Worm (Caenorhabditis elegans) whole organism, late embryonic: ENCODE data around the gene F19G12.3.

Source experiments
- C08G9.2 ChIP-seq: sonication (generic microtip); optimal IDR thresholded peaks from 2 replicates; lab custom pipeline; 2016; ENCODE audit warnings: mild to moderate bottlenecking, missing genetic modification characterization, moderate library complexity, missing compliant biosample characterization
- C38D4.7 ChIP-seq: fragments of 200-800 bp; sonication (Bioruptor generic); optimal IDR thresholded peaks from 2 replicates; lab custom pipeline; 2018; ENCODE audit warnings: mild to moderate bottlenecking, missing genetic modification characterization, moderate library complexity, missing compliant biosample characterization
- T23F11.4 ChIP-seq: fragments of 200-800 bp; sonication (Bioruptor generic); optimal IDR thresholded peaks from 2 replicates; lab custom pipeline; 2018; ENCODE audit warnings: mild to moderate bottlenecking, missing genetic modification characterization, missing compliant biosample characterization
- Y22D7AL.16 ChIP-seq: sonication (generic microtip); optimal IDR thresholded peaks from 2 replicates; lab custom pipeline; 2016; ENCODE audit warnings: missing genetic modification characterization, missing compliant biosample characterization
- ceh-30 ChIP-seq: fragments of 150-350 bp; optimal IDR thresholded peaks from 2 replicates; lab custom pipeline; 2014; ENCODE audit warnings: missing biosample characterization, missing genetic modification characterization
- ets-4 ChIP-seq: sonication (generic microtip); optimal IDR thresholded peaks from 2 replicates; lab custom pipeline; 2016; ENCODE audit warnings: missing genetic modification characterization, missing compliant biosample characterization
- fkh-10 ChIP-seq: fragments of 150-350 bp; optimal IDR thresholded peaks from 2 replicates; lab custom pipeline; 2014; ENCODE audit warnings: missing biosample characterization, missing genetic modification reagents, missing genetic modification characterization
- hlh-30 ChIP-seq: sonication (generic microtip); optimal IDR thresholded peaks from 2 replicates; lab custom pipeline; 2017; ENCODE audit warnings: antibody characterized with exemption, missing genetic modification characterization, missing compliant biosample characterization; ENCODE audit not compliant: insufficient read depth
- lim-6 ChIP-seq: sonication (generic microtip); optimal IDR thresholded peaks from 2 replicates; lab custom pipeline; 2016; ENCODE audit warnings: missing genetic modification characterization, missing compliant biosample characterization
- nhr-232 ChIP-seq: sonication (generic microtip); optimal IDR thresholded peaks from 2 replicates; lab custom pipeline; 2016; ENCODE audit warnings: missing genetic modification characterization, missing compliant biosample characterization
- npax-4 ChIP-seq: sonication (generic microtip); optimal IDR thresholded peaks from 2 replicates; lab custom pipeline; 2016; ENCODE audit warnings: missing genetic modification characterization, missing compliant biosample characterization
- odd-2 ChIP-seq: sonication (generic microtip); optimal IDR thresholded peaks from 2 replicates; lab custom pipeline; 2017; ENCODE audit warnings: antibody characterized with exemption, mild to moderate bottlenecking, missing genetic modification characterization, missing compliant biosample characterization
- pat-9 ChIP-seq: fragments of 200-800 bp; sonication (Bioruptor generic); optimal IDR thresholded peaks from 2 replicates; lab custom pipeline; 2018; ENCODE audit warnings: mild to moderate bottlenecking, missing genetic modification characterization, moderate library complexity, missing compliant biosample characterization
- sox-2 ChIP-seq: fragments of 200-800 bp; sonication (Bioruptor generic); IDR thresholded peaks from 2 replicates; pipeline ENCODE4 v1.3.6; 2022; ENCODE audit warnings: missing genetic modification reagents, missing genetic modification characterization, missing compliant biosample characterization
- syd-9 ChIP-seq: sonication (generic microtip); optimal IDR thresholded peaks from 2 replicates; lab custom pipeline; 2016; ENCODE audit warnings: mild to moderate bottlenecking, missing genetic modification characterization, moderate library complexity, missing compliant biosample characterization
- tbx-2 ChIP-seq: sonication (generic microtip); optimal IDR thresholded peaks from 2 replicates; lab custom pipeline; 2016; ENCODE audit warnings: missing genetic modification characterization, missing compliant biosample characterization
- unc-3 ChIP-seq, 2 experiments: fragments of 200-800 bp in 1 of 2; sonication (Bioruptor generic) in 1 of 2; sonication (generic microtip) in 1 of 2; conservative IDR thresholded peaks in 1 of 2; optimal IDR thresholded peaks in 1 of 2; 2 replicates each; pipeline versions ENCODE4 v1.3.6 to Lab custom; 2016 to 2022; ENCODE audit warnings: missing compliant biosample characterization in 2 of 2, missing genetic modification characterization in 2 of 2, missing genetic modification reagents in 1 of 2
- unc-42 ChIP-seq: sonication (generic microtip); optimal IDR thresholded peaks from 2 replicates; lab custom pipeline; 2016; ENCODE audit warnings: missing genotype, missing genetic modification characterization, missing compliant biosample characterization
- unc-55 ChIP-seq: sonication (generic microtip); optimal IDR thresholded peaks from 2 replicates; lab custom pipeline; 2017; ENCODE audit warnings: missing biosample characterization, missing genetic modification reagents, missing genetic modification characterization
- unc-86 ChIP-seq: sonication (generic microtip); optimal IDR thresholded peaks from 2 replicates; lab custom pipeline; 2016; ENCODE audit warnings: missing genetic modification characterization, missing compliant biosample characterization

F19G12.3 gene

ce11 chrX:1472880-1473279 is 48.3 kb downstream of the F19G12.3 start, which contains the start of gene D1005.5:
TSS of gene D1005.5 (minus strand) at chrX:1472980.
- no peak for TF ChIP-seq syd-9 (tag; lab: Kevin White, UChicago)
- TF ChIP-seq C08G9.2: no peak
- TF ChIP-seq npax-4 (tag; lab: Kevin White, UChicago): no peak
- TF ChIP-seq C38D4.7 (GFP tag; lab: Kevin White, UChicago): no peak
- TF ChIP-seq T23F11.4: no peak
- no peak for TF ChIP-seq ceh-30
- no peak for TF ChIP-seq odd-2
- no peak for TF ChIP-seq ets-4 (tag; lab: Kevin White, UChicago)
- TF ChIP-seq sox-2 (GFP tag; lab: Robert Waterston, UW): no peak
- no peak for TF ChIP-seq unc-86 (tag; lab: Kevin White, UChicago)
- TF ChIP-seq Y22D7AL.16: no peak
- TF ChIP-seq tbx-2 (tag; lab: Kevin White, UChicago): no peak
- TF ChIP-seq unc-3 (GFP tag; conservative IDR thresholded peaks at IDR 0.05; lab: Robert Waterston, UW): no peak
- TF ChIP-seq unc-3 (tag; optimal IDR thresholded peaks at IDR 0.05; lab: Kevin White, UChicago): no peak
- TF ChIP-seq nhr-232 (tag; lab: Kevin White, UChicago): no peak
- no peak for TF ChIP-seq pat-9
- no peak for TF ChIP-seq hlh-30 (tag; lab: Kevin White, UChicago)
- TF ChIP-seq lim-6 (tag; lab: Kevin White, UChicago): no peak
- no peak for TF ChIP-seq fkh-10 (GFP tag; lab: Kevin White, UChicago)
- no peak for TF ChIP-seq unc-55 (GFP tag; lab: Kevin White, UChicago)

ce11 chrX:1473794-1474193 is 49.2 kb downstream of the F19G12.3 start:
- no peak for TF ChIP-seq unc-42 (tag; lab: Kevin White, UChicago)
